Worm (Caenorhabditis elegans) whole organism, mixed stage, embryonic: ENCODE results near the gene tat-1.

ENCODE experiments used
- M03D4.4 ChIP-seq: sonication (generic microtip); optimal IDR thresholded peaks from 2 replicates; lab custom pipeline; 2017; ENCODE audit warnings: mild to moderate bottlenecking, missing genetic modification characterization, missing compliant biosample characterization
- blmp-1 ChIP-seq: fragments of 150-350 bp; optimal IDR thresholded peaks from 2 replicates; lab custom pipeline; 2014; ENCODE audit warnings: missing biosample characterization, missing genetic modification characterization
- ceh-39 ChIP-seq: fragments of 150-350 bp; optimal IDR thresholded peaks from 2 replicates; lab custom pipeline; 2014; ENCODE audit warnings: missing biosample characterization, missing genetic modification characterization
- ceh-43 ChIP-seq: fragments of 200-800 bp; sonication (Bioruptor generic); optimal IDR thresholded peaks from 2 replicates; lab custom pipeline; 2018; ENCODE audit warnings: mild to moderate bottlenecking, missing genetic modification characterization, moderate library complexity, missing compliant biosample characterization
- ceh-83 ChIP-seq: fragments of 200-800 bp; sonication (Bioruptor generic); optimal IDR thresholded peaks from 2 replicates; lab custom pipeline; 2018; ENCODE audit warnings: mild to moderate bottlenecking, missing genetic modification characterization, missing compliant biosample characterization
- ces-1 ChIP-seq: fragments of 150-350 bp; optimal IDR thresholded peaks from 2 replicates; lab custom pipeline; 2014; ENCODE audit warnings: missing biosample characterization, missing genetic modification reagents, missing genetic modification characterization
- cnd-1 ChIP-seq: fragments of 200-800 bp; sonication (Bioruptor generic); optimal IDR thresholded peaks from 2 replicates; lab custom pipeline; 2018; ENCODE audit warnings: mild to moderate bottlenecking, missing genetic modification characterization, missing compliant biosample characterization
- drap-1 ChIP-seq: fragments of 200-800 bp; sonication (Bioruptor generic); optimal IDR thresholded peaks from 3 replicates; lab custom pipeline; 2018; ENCODE audit warnings: mild to moderate bottlenecking, missing genetic modification characterization, missing compliant biosample characterization
- elt-1 ChIP-seq: sonication (generic microtip); optimal IDR thresholded peaks from 2 replicates; lab custom pipeline; 2017; ENCODE audit warnings: missing genetic modification characterization, mild to moderate bottlenecking, missing compliant biosample characterization, antibody characterized with exemption, moderate library complexity, borderline replicate concordance; ENCODE audit not compliant: insufficient read depth
- elt-3 ChIP-seq: fragments of 150-350 bp; optimal IDR thresholded peaks from 2 replicates; lab custom pipeline; 2014; ENCODE audit warnings: missing biosample characterization, missing genetic modification characterization
- ham-2 ChIP-seq: fragments of 200-800 bp; sonication (Bioruptor generic); optimal IDR thresholded peaks from 2 replicates; lab custom pipeline; 2018; ENCODE audit warnings: mild to moderate bottlenecking, missing genetic modification characterization, missing compliant biosample characterization
- hlh-1 ChIP-seq: fragments of 150-350 bp; optimal IDR thresholded peaks from 2 replicates; lab custom pipeline; 2014; ENCODE audit warnings: missing biosample characterization, missing genetic modification reagents, missing genetic modification characterization
- lin-13 ChIP-seq: fragments of 150-350 bp; optimal IDR thresholded peaks from 2 replicates; lab custom pipeline; 2014; ENCODE audit warnings: missing biosample characterization, missing genetic modification characterization
- lin-32 ChIP-seq: fragments of 200-800 bp; sonication (Bioruptor generic); optimal IDR thresholded peaks from 2 replicates; lab custom pipeline; 2018; ENCODE audit warnings: mild to moderate bottlenecking, missing genetic modification characterization, missing compliant biosample characterization
- lsy-2 ChIP-seq: fragments of 150-350 bp; optimal IDR thresholded peaks from 2 replicates; lab custom pipeline; 2014; ENCODE audit warnings: missing biosample characterization, missing genetic modification characterization
- mep-1 ChIP-seq: fragments of 150-350 bp; optimal IDR thresholded peaks from 2 replicates; lab custom pipeline; 2017; ENCODE audit warnings: missing biosample characterization, missing genetic modification reagents, missing genetic modification characterization, inconsistent platforms
- mls-2 ChIP-seq: sonication (generic microtip); optimal IDR thresholded peaks from 2 replicates; lab custom pipeline; 2016; ENCODE audit warnings: mild to moderate bottlenecking, missing genetic modification characterization, moderate library complexity, missing compliant biosample characterization
- nhr-12 ChIP-seq: fragments of 150-350 bp; optimal IDR thresholded peaks from 2 replicates; lab custom pipeline; 2014; ENCODE audit warnings: missing biosample characterization, missing genetic modification characterization
- nhr-2 ChIP-seq: fragments of 150-350 bp; optimal IDR thresholded peaks from 2 replicates; lab custom pipeline; 2014; ENCODE audit warnings: missing biosample characterization, missing genetic modification characterization
- nhr-237 ChIP-seq: fragments of 150-350 bp; optimal IDR thresholded peaks from 2 replicates; lab custom pipeline; 2014; ENCODE audit warnings: missing biosample characterization, missing genetic modification characterization
- nhr-28 ChIP-seq: fragments of 150-350 bp; optimal IDR thresholded peaks from 2 replicates; lab custom pipeline; 2014; ENCODE audit warnings: missing biosample characterization, missing genetic modification characterization
- nhr-76 ChIP-seq: sonication (generic microtip); optimal IDR thresholded peaks from 2 replicates; lab custom pipeline; 2017; ENCODE audit warnings: missing biosample characterization, missing genetic modification characterization
- pha-4 ChIP-seq: fragments of 150-350 bp; optimal IDR thresholded peaks from 2 replicates; lab custom pipeline; 2018; ENCODE audit warnings: missing biosample characterization, missing genetic modification reagents, missing genetic modification characterization
- snpc-4 ChIP-seq: fragments of 150-350 bp; optimal IDR thresholded peaks from 2 replicates; lab custom pipeline; 2014; ENCODE audit warnings: missing biosample characterization, missing genetic modification characterization
- sptf-1 ChIP-seq: sonication (generic microtip); optimal IDR thresholded peaks from 2 replicates; lab custom pipeline; 2017; ENCODE audit warnings: mild to moderate bottlenecking, missing genetic modification characterization, moderate library complexity, missing compliant biosample characterization
- tbx-8 ChIP-seq: fragments of 200-800 bp; sonication (Bioruptor generic); optimal IDR thresholded peaks from 2 replicates; lab custom pipeline; 2018; ENCODE audit warnings: mild to moderate bottlenecking, missing genetic modification characterization, moderate library complexity, missing compliant biosample characterization
- unc-120 ChIP-seq: sonication (generic microtip); optimal IDR thresholded peaks from 2 replicates; lab custom pipeline; 2017; ENCODE audit warnings: missing genetic modification characterization, missing compliant biosample characterization; ENCODE audit not compliant: poor library complexity, severe bottlenecking
- unc-62 ChIP-seq: fragments of 150-350 bp; optimal IDR thresholded peaks from 2 replicates; lab custom pipeline; 2014; ENCODE audit warnings: missing biosample characterization, missing genetic modification reagents, missing genetic modification characterization
- zip-8 ChIP-seq: fragments of 150-350 bp; optimal IDR thresholded peaks from 2 replicates; lab custom pipeline; 2014; ENCODE audit warnings: missing biosample characterization, missing genetic modification characterization
- ztf-11 ChIP-seq: fragments of 150-350 bp; optimal IDR thresholded peaks from 2 replicates; lab custom pipeline; 2014; ENCODE audit warnings: missing biosample characterization, missing genetic modification characterization

The tat-1 gene

DNA sequence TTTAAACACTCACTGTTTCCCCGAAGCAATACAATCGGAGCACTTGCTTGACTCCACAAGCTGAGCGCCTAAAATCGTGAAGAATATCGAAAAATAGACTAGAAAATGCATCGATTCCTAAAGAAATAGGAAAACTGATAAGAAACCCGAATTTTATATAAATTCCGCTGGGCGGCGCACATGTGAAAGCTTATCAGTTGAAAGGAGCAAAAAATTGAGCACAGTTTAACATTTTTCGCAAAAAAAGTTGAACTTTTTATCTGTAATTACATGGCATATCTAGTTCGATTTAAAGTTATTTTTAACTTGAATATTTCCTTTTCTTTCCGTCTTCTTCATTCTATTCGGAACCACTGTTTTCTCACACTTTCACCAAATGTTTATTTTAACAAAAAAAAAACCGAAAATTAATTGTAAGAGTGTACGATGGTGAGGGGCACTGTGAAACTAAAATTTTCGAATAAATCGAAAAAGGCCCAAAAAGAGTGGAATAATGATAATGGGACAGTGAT is 24.5 kb upstream of the tat-1 start, which contains the start of gene Y49E10.18:
Y49E10.18 (minus strand) TSS at position 116 of the 512 bp plus-strand sequence.
- TF ChIP-seq nhr-76 (tag; lab: Kevin White, UChicago) (no peak), drap-1 (GFP tag; lab: Kevin White, UChicago) (no peak), ceh-43 (GFP tag; lab: Kevin White, UChicago) (no peak)

DNA sequence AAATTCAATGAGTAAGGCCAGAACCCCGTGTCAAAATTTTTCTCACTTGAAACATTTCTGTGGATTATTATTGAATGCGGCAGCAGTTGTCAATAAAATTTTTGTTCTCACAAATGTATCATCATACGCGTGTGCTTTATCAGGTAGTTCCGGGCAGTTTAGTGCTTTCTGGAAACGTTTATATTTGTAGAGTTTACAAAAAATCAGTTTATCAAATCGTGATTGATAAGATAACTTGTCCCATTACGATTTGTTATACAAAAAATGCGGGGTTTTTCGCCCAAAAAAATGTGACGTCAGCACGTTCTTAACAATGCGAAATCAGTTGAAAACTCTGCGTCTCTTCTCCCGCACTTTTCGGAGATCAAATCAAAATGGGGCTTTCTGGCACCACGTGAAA is 23.7 kb upstream of the tat-1 start:
- TF ChIP-seq ceh-83 (GFP tag; lab: Kevin White, UChicago) (no peak), cnd-1 (tag; lab: Kevin White, UChicago) (no peak), lin-13 (tag; lab: Kevin White, UChicago) (no peak), unc-62 (GFP tag; lab: Kevin White, UChicago) (no peak), unc-120 (tag; lab: Kevin White, UChicago) (no peak), blmp-1 (tag; lab: Kevin White, UChicago) (no peak), elt-3 (tag; lab: Kevin White, UChicago) (no peak), nhr-237 (tag; lab: Kevin White, UChicago) (no peak), nhr-2 (no peak)

DNA sequence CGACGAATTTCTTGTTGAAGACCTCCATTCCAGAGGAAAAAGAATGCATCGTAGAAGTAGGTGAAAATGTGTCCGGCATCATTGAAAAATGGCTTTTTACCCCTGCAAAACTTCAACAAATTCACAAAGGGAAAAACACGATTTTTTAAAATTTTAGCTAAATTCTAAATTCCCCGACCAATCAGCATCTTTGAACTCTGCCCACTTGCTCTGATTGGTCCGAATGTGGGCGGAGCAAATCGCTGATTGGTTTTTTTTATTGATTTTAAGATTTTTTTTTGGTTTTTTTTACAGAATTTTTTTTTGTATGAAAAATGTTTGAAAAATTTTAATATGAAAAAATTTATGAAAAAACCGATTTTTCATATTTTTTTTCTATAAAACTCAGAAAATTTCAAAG is 22.4 kb upstream of the tat-1 start:
- TF ChIP-seq ztf-11 (tag; lab: Kevin White, UChicago): no peak
- no peak for TF ChIP-seq unc-62 (GFP tag; lab: Kevin White, UChicago)
- TF ChIP-seq hlh-1 (tag; lab: Kevin White, UChicago): no peak
- TF ChIP-seq drap-1 (GFP tag; lab: Kevin White, UChicago): no peak
- no peak for TF ChIP-seq tbx-8
- TF ChIP-seq blmp-1 (tag; lab: Kevin White, UChicago): no peak
- no peak for TF ChIP-seq M03D4.4 (tag; lab: Kevin White, UChicago)
- no peak for TF ChIP-seq ceh-39 (tag; lab: Kevin White, UChicago)
- no peak for TF ChIP-seq mep-1
- no peak for TF ChIP-seq elt-3 (tag; lab: Kevin White, UChicago)
- TF ChIP-seq snpc-4 (tag; lab: Kevin White, UChicago): no peak
- TF ChIP-seq nhr-2: no peak
- TF ChIP-seq elt-1 (tag; lab: Kevin White, UChicago): no peak
- no peak for TF ChIP-seq lsy-2
- no peak for TF ChIP-seq lin-13 (tag; lab: Kevin White, UChicago)
- TF ChIP-seq ceh-83 (GFP tag; lab: Kevin White, UChicago): no peak
- TF ChIP-seq ceh-43 (GFP tag; lab: Kevin White, UChicago): no peak
- no peak for TF ChIP-seq ham-2 (GFP tag; lab: Kevin White, UChicago)
- TF ChIP-seq ces-1 (GFP tag; lab: Kevin White, UChicago): no peak
- no peak for TF ChIP-seq pha-4 (tag; lab: Kevin White, UChicago)

DNA sequence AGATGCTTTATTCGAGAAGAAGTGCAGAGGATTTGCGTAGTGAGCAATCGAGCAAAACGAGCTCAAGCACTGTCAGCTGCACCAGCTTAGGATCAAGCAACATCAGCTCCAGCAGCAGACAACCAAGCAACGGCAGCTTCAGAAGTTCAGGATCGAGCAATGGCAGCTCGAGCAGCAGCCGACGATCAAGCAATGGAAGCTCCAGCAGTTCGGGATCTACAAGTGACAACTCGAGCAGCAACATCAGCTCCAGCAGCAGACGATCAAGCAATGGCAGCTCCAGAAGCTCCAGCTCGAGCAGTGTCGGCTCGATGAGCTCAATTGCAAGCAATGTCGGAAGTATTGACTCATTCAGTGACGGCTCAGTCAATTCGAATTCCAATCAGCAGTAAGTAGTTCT is 17.5 kb upstream of the tat-1 start:
- TF ChIP-seq M03D4.4 (tag; lab: Kevin White, UChicago): no peak
- no peak for TF ChIP-seq ces-1 (GFP tag; lab: Kevin White, UChicago)
- TF ChIP-seq mls-2 (tag; lab: Kevin White, UChicago): no peak
- TF ChIP-seq snpc-4 (tag; lab: Kevin White, UChicago): no peak
- TF ChIP-seq ceh-83 (GFP tag; lab: Kevin White, UChicago): no peak
- no peak for TF ChIP-seq sptf-1 (tag; lab: Kevin White, UChicago)
- TF ChIP-seq nhr-28 (tag; lab: Kevin White, UChicago): no peak
- no peak for TF ChIP-seq lsy-2
- TF ChIP-seq ztf-11 (tag; lab: Kevin White, UChicago): no peak
- TF ChIP-seq nhr-12 (tag; lab: Kevin White, UChicago): no peak
- no peak for TF ChIP-seq nhr-76 (tag; lab: Kevin White, UChicago)
- TF ChIP-seq lin-13 (tag; lab: Kevin White, UChicago): no peak
- no peak for TF ChIP-seq lin-32 (GFP tag; lab: Kevin White, UChicago)
- TF ChIP-seq nhr-237 (tag; lab: Kevin White, UChicago): no peak
- no peak for TF ChIP-seq ham-2 (GFP tag; lab: Kevin White, UChicago)
- no peak for TF ChIP-seq ceh-39 (tag; lab: Kevin White, UChicago)
- no peak for TF ChIP-seq ceh-43 (GFP tag; lab: Kevin White, UChicago)
- TF ChIP-seq pha-4 (tag; lab: Kevin White, UChicago): no peak
- TF ChIP-seq drap-1 (GFP tag; lab: Kevin White, UChicago): no peak

DNA sequence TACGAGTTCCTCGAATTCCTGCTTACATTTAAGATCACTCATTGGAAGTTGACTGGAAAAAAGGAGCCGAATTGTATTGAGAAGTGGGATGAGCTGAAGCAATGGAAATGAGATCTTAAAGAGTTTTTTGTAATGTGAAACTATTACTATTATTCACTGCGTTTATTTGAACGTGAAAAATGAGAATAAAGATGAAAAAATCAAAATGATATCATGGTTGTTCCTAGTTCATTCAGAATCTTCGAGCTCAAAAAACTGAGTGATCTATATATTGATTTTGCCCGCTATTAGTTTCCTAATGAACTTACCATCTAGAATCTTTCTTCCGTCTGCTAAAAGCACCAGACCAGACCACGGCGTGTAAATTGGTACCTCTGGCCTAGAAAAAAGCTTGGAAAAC is 15.5 kb upstream of the tat-1 start:
- no peak for TF ChIP-seq hlh-1 (tag; lab: Kevin White, UChicago)
- no peak for TF ChIP-seq zip-8 (tag; lab: Kevin White, UChicago)
- no peak for TF ChIP-seq nhr-237 (tag; lab: Kevin White, UChicago)
- TF ChIP-seq ceh-39 (tag; lab: Kevin White, UChicago): no peak
- no peak for TF ChIP-seq drap-1 (GFP tag; lab: Kevin White, UChicago)
- TF ChIP-seq nhr-2: no peak
- TF ChIP-seq M03D4.4 (tag; lab: Kevin White, UChicago): no peak
